Fruit fly (Drosophila melanogaster) whole organism, pupa: ENCODE measurements around the gene CG42488.

Experiments used
- CG14655 ChIP-seq: fragments of 200-800 bp; sonication (Bioruptor generic); optimal IDR thresholded peaks from 3 replicates; lab custom pipeline; 2017; ENCODE audit warnings: mild to moderate bottlenecking, missing biosample characterization, missing genetic modification reagents, missing genetic modification characterization
- CG15710 ChIP-seq: fragments of 200-800 bp; sonication (Bioruptor generic); optimal IDR thresholded peaks from 2 replicates; lab custom pipeline; 2018; ENCODE audit warnings: missing biosample characterization, mild to moderate bottlenecking, missing genetic modification characterization, moderate library complexity
- CG17806 ChIP-seq: fragments of 200-800 bp; sonication (Bioruptor generic); optimal IDR thresholded peaks from 2 replicates; lab custom pipeline; 2018; ENCODE audit warnings: missing biosample characterization, mild to moderate bottlenecking, missing genetic modification characterization, moderate library complexity
- CG34367 ChIP-seq: fragments of 200-800 bp; sonication (Bioruptor generic); optimal IDR thresholded peaks from 2 replicates; lab custom pipeline; 2018; ENCODE audit warnings: missing biosample characterization, mild to moderate bottlenecking, missing genetic modification characterization
- CG8159 ChIP-seq: fragments of 200-800 bp; sonication (Bioruptor generic); optimal IDR thresholded peaks from 3 replicates; lab custom pipeline; 2018; ENCODE audit warnings: missing biosample characterization, mild to moderate bottlenecking, missing genetic modification characterization, moderate library complexity
- CG8301 ChIP-seq: fragments of 200-800 bp; sonication (Bioruptor generic); optimal IDR thresholded peaks from 2 replicates; lab custom pipeline; 2018; ENCODE audit warnings: missing biosample characterization, mild to moderate bottlenecking, missing genetic modification characterization
- CG9948 ChIP-seq: fragments of 200-800 bp; sonication (Bioruptor generic); optimal IDR thresholded peaks from 2 replicates; lab custom pipeline; 2018; ENCODE audit warnings: missing biosample characterization, mild to moderate bottlenecking, missing genetic modification characterization, moderate library complexity
- D1 ChIP-seq: fragments of 200-800 bp; sonication (Bioruptor generic); optimal IDR thresholded peaks from 2 replicates; lab custom pipeline; 2018; ENCODE audit warnings: missing biosample characterization, mild to moderate bottlenecking, missing genetic modification characterization, moderate library complexity
- EcR ChIP-seq: fragments of 200-800 bp; sonication (Bioruptor generic); optimal IDR thresholded peaks from 3 replicates; lab custom pipeline; 2019; ENCODE audit warnings: missing biosample characterization, missing genetic modification characterization, mild to moderate bottlenecking, moderate library complexity, missing genetic modification reagents
- Pif1A ChIP-seq: fragments of 200-800 bp; sonication (Bioruptor generic); optimal IDR thresholded peaks from 3 replicates; lab custom pipeline; 2016; ENCODE audit warnings: missing biosample characterization, missing genetic modification characterization
- Pif1B ChIP-seq: fragments of 200-800 bp; sonication (Bioruptor generic); optimal IDR thresholded peaks from 3 replicates; lab custom pipeline; 2016; ENCODE audit warnings: missing biosample characterization, missing genetic modification characterization
- gl ChIP-seq: fragments of 200-800 bp; sonication (Bioruptor generic); optimal IDR thresholded peaks from 2 replicates; lab custom pipeline; 2018; ENCODE audit warnings: missing biosample characterization, mild to moderate bottlenecking, missing genetic modification characterization
- rn ChIP-seq: fragments of 200-800 bp; sonication (Bioruptor generic); IDR thresholded peaks from 2 replicates; pipeline ENCODE4 v1.3.6; 2022; ENCODE audit warnings: missing biosample characterization, missing genetic modification characterization

- TF ChIP-seq CG34367 (tag; lab: Kevin White, UChicago), result no peak
- no peak for TF ChIP-seq rn (GFP tag; lab: Robert Waterston, UW)
- peak; percentile 73 for TF ChIP-seq EcR (GFP tag; lab: Kevin White, UChicago)
- TF ChIP-seq D1, result no peak
- no peak for TF ChIP-seq gl (tag; lab: Kevin White, UChicago)
- TF ChIP-seq Pif1A (GFP tag; lab: Kevin White, UChicago), result no peak
- TF ChIP-seq CG8301, result no peak
- TF ChIP-seq CG9948 (tag; lab: Kevin White, UChicago), result peak; percentile 24
- TF ChIP-seq CG8159, result peak; percentile 46
- TF ChIP-seq Pif1B, result no peak
- peak; percentile 13 for TF ChIP-seq CG17806
- TF ChIP-seq CG14655 (GFP tag; lab: Kevin White, UChicago), result peak; percentile 19
- TF ChIP-seq CG15710 (tag; lab: Kevin White, UChicago), result peak; percentile 44
Measured at dm6 chr3R:25490778-25491664, 8.1 kb downstream of the CG42488 start, which contains the start of the genes Gnpat and CG5112.
